Fruit fly (Drosophila melanogaster) whole organism, embryonic: ENCODE measurements around the gene ZnT77C.

Experiments used
- C15 ChIP-seq: fragments of 200-800 bp; sonication (Bioruptor generic); IDR thresholded peaks from 3 replicates; pipeline ENCODE4 v1.3.6; 2022; ENCODE audit warnings: missing biosample characterization, missing genetic modification characterization
- CG11247 ChIP-seq: fragments of 200-800 bp; sonication (Bioruptor generic); IDR thresholded peaks from 2 replicates; pipeline ENCODE4 v1.3.6; 2022; ENCODE audit warnings: missing biosample characterization, missing genetic modification characterization
- CG12071 ChIP-seq: fragments of 200-800 bp; sonication (Bioruptor generic); optimal IDR thresholded peaks from 3 replicates; lab custom pipeline; 2018; ENCODE audit warnings: missing biosample characterization, mild to moderate bottlenecking, missing genetic modification characterization
- CG12236 ChIP-seq: fragments of 200-800 bp; sonication (Bioruptor generic); optimal IDR thresholded peaks from 2 replicates; lab custom pipeline; 2016; ENCODE audit warnings: missing biosample characterization, missing genetic modification characterization
- CG12769 ChIP-seq: fragments of 200-800 bp; sonication (Bioruptor generic); optimal IDR thresholded peaks from 2 replicates; lab custom pipeline; 2019; ENCODE audit warnings: missing biosample characterization, mild to moderate bottlenecking, missing genetic modification characterization, moderate library complexity
- CG12942 ChIP-seq: fragments of 200-800 bp; sonication (Bioruptor generic); optimal IDR thresholded peaks from 3 replicates; lab custom pipeline; 2016; ENCODE audit warnings: missing biosample characterization, missing genetic modification characterization
- CG13287 ChIP-seq: fragments of 200-800 bp; sonication (Bioruptor generic); IDR thresholded peaks from 2 replicates; pipeline ENCODE4 v1.3.6; 2022; ENCODE audit warnings: missing biosample characterization, missing genetic modification characterization; ENCODE audit not compliant: partially characterized antibody
- CG14860 ChIP-seq: fragments of 200-800 bp; sonication (Bioruptor generic); IDR thresholded peaks from 3 replicates; pipeline ENCODE4 v1.3.6; 2022; ENCODE audit warnings: missing biosample characterization, missing genetic modification characterization; ENCODE audit not compliant: partially characterized antibody
- CG14965 ChIP-seq: fragments of 200-800 bp; sonication (Bioruptor generic); optimal IDR thresholded peaks from 2 replicates; lab custom pipeline; 2016; ENCODE audit warnings: missing biosample characterization, missing genetic modification characterization, borderline replicate concordance
- CG1792 ChIP-seq: fragments of 200-800 bp; sonication (Bioruptor generic); optimal IDR thresholded peaks from 2 replicates; lab custom pipeline; 2016; ENCODE audit warnings: missing biosample characterization, missing genetic modification characterization
- CG30020 ChIP-seq: fragments of 200-800 bp; optimal IDR thresholded peaks from 2 replicates; lab custom pipeline; 2019; ENCODE audit warnings: missing biosample characterization, mild to moderate bottlenecking, missing genetic modification characterization, moderate library complexity
- CG30403 ChIP-seq: fragments of 200-800 bp; sonication (Bioruptor generic); optimal IDR thresholded peaks from 3 replicates; lab custom pipeline; 2016; ENCODE audit warnings: missing biosample characterization, missing genetic modification characterization
- CG31365 ChIP-seq: fragments of 200-800 bp; sonication (Bioruptor generic); optimal IDR thresholded peaks from 2 replicates; lab custom pipeline; 2018; ENCODE audit warnings: missing biosample characterization, mild to moderate bottlenecking, missing genetic modification characterization
- CG32767 ChIP-seq: fragments of 200-800 bp; sonication (Bioruptor generic); IDR thresholded peaks from 2 replicates; pipeline ENCODE4 v1.3.6; 2022; ENCODE audit warnings: missing biosample characterization, missing genetic modification characterization
- CG32772 ChIP-seq: fragments of 200-800 bp; sonication (Bioruptor generic); IDR thresholded peaks from 2 replicates; pipeline ENCODE4 v1.3.6; 2022; ENCODE audit warnings: missing biosample characterization, missing genetic modification characterization
- CG6654 ChIP-seq: fragments of 200-800 bp; sonication (Bioruptor generic); optimal IDR thresholded peaks from 2 replicates; lab custom pipeline; 2017; ENCODE audit warnings: missing biosample characterization, mild to moderate bottlenecking, missing genetic modification characterization
- CG9797 ChIP-seq: fragments of 200-800 bp; sonication (Bioruptor generic); optimal IDR thresholded peaks from 3 replicates; lab custom pipeline; 2018; ENCODE audit warnings: missing biosample characterization, mild to moderate bottlenecking, missing genetic modification characterization
- CrebB ChIP-seq: fragments of 200-800 bp; sonication (Bioruptor generic); optimal IDR thresholded peaks from 3 replicates; lab custom pipeline; 2018; ENCODE audit warnings: missing biosample characterization, mild to moderate bottlenecking, missing genetic modification characterization
- Gug ChIP-seq: fragments of 200-800 bp; sonication (Bioruptor generic); IDR thresholded peaks from 4 replicates; pipeline ENCODE4 v1.3.6; 2022; ENCODE audit warnings: missing biosample characterization, missing genetic modification characterization
- H15 ChIP-seq: fragments of 200-800 bp; sonication (Bioruptor generic); IDR thresholded peaks from 3 replicates; pipeline ENCODE4 v1.3.6; 2022; ENCODE audit warnings: missing biosample characterization, missing genetic modification characterization
- HLH4C ChIP-seq: fragments of 200-800 bp; sonication (Bioruptor generic); IDR thresholded peaks from 3 replicates; pipeline ENCODE4 v1.3.6; 2022; ENCODE audit warnings: missing biosample characterization, missing genetic modification characterization; ENCODE audit not compliant: partially characterized antibody
- MTF-1 ChIP-seq: fragments of 200-800 bp; sonication (Bioruptor generic); optimal IDR thresholded peaks from 2 replicates; lab custom pipeline; 2018; ENCODE audit warnings: missing biosample characterization, mild to moderate bottlenecking, missing genetic modification characterization, borderline replicate concordance
- Med ChIP-seq: fragments of 200-800 bp; sonication (Bioruptor generic); peaks from one replicate; lab custom pipeline; 2016; ENCODE audit warnings: missing biosample characterization, missing genetic modification characterization, mild to moderate bottlenecking, inconsistent platforms, moderate library complexity
- Six4 ChIP-seq: fragments of 200-800 bp; sonication (Bioruptor generic); optimal IDR thresholded peaks from 2 replicates; lab custom pipeline; 2016; ENCODE audit warnings: missing biosample characterization, missing genetic modification characterization
- Sry-β ChIP-seq: fragments of 200-800 bp; sonication (Bioruptor generic); optimal IDR thresholded peaks from 2 replicates; lab custom pipeline; 2018; ENCODE audit warnings: missing biosample characterization, mild to moderate bottlenecking, missing genetic modification characterization, moderate library complexity
- TFAM ChIP-seq: fragments of 200-800 bp; sonication (Bioruptor generic); optimal IDR thresholded peaks from 2 replicates; lab custom pipeline; 2017; ENCODE audit warnings: missing biosample characterization, missing genetic modification characterization, inconsistent platforms
- amos ChIP-seq: fragments of 200-800 bp; sonication (Bioruptor generic); IDR thresholded peaks from 2 replicates; pipeline ENCODE4 v1.3.6; 2022; ENCODE audit warnings: missing biosample characterization, missing genetic modification characterization; ENCODE audit not compliant: partially characterized antibody
- aop ChIP-seq: fragments of 200-800 bp; sonication (Bioruptor generic); IDR thresholded peaks from 2 replicates; pipeline ENCODE4 v1.3.6; 2022; ENCODE audit warnings: missing biosample characterization, missing genetic modification characterization
- br ChIP-seq: fragments of >200 bp; optimal IDR thresholded peaks from 2 replicates; lab custom pipeline; 2017
- btn ChIP-seq: fragments of 200-800 bp; sonication (Bioruptor generic); optimal IDR thresholded peaks from 2 replicates; lab custom pipeline; 2016; ENCODE audit warnings: missing biosample characterization, missing genetic modification characterization
- cas ChIP-seq: fragments of 200-800 bp; sonication (Bioruptor generic); IDR thresholded peaks from 2 replicates; pipeline ENCODE4 v1.3.6; 2022; ENCODE audit warnings: missing biosample characterization, missing genetic modification characterization
- cg ChIP-seq: fragments of 200-800 bp; sonication (Bioruptor generic); optimal IDR thresholded peaks from 3 replicates; lab custom pipeline; 2019; ENCODE audit warnings: missing biosample characterization, mild to moderate bottlenecking, missing genetic modification characterization, moderate library complexity
- chinmo ChIP-seq: fragments of 200-800 bp; sonication (Bioruptor generic); IDR thresholded peaks from 4 replicates; pipeline ENCODE4 v1.3.6; 2022; ENCODE audit warnings: missing biosample characterization, missing genetic modification characterization; ENCODE audit not compliant: partially characterized antibody
- chm ChIP-seq: fragments of 200-800 bp; sonication (Bioruptor generic); IDR thresholded peaks from 2 replicates; pipeline ENCODE4 v1.3.6; 2022; ENCODE audit warnings: missing biosample characterization, missing genetic modification characterization
- cwo ChIP-seq: fragments of 200-800 bp; sonication (Bioruptor generic); optimal IDR thresholded peaks from 3 replicates; lab custom pipeline; 2017; ENCODE audit warnings: missing biosample characterization, missing genetic modification characterization, mild to moderate bottlenecking, moderate library complexity, missing genetic modification reagents
- dimm ChIP-seq: fragments of 200-800 bp; sonication (Bioruptor generic); IDR thresholded peaks from 2 replicates; pipeline ENCODE4 v1.3.6; 2022; ENCODE audit warnings: missing biosample characterization, missing genetic modification characterization
- exex ChIP-seq: fragments of 200-800 bp; sonication (Bioruptor generic); optimal IDR thresholded peaks from 4 replicates; lab custom pipeline; 2018; ENCODE audit warnings: missing biosample characterization, mild to moderate bottlenecking, missing genetic modification characterization, moderate library complexity
- fru ChIP-seq: fragments of >200 bp; optimal IDR thresholded peaks from 2 replicates; lab custom pipeline; 2017
- gro ChIP-seq: fragments of 200-800 bp; sonication (Bioruptor generic); optimal IDR thresholded peaks from 2 replicates; lab custom pipeline; 2016; ENCODE audit warnings: missing biosample characterization, missing genetic modification characterization
- gt ChIP-seq: fragments of 200-800 bp; sonication (Bioruptor generic); IDR thresholded peaks from 2 replicates; pipeline ENCODE4 v1.3.6; 2022; ENCODE audit warnings: missing biosample characterization, missing genetic modification characterization
- lab ChIP-seq: fragments of 200-800 bp; sonication (Bioruptor generic); optimal IDR thresholded peaks from 3 replicates; lab custom pipeline; 2017; ENCODE audit warnings: missing biosample characterization, missing genetic modification characterization, mild to moderate bottlenecking, moderate library complexity, missing genetic modification reagents
- lbe ChIP-seq: fragments of 200-800 bp; sonication (Bioruptor generic); optimal IDR thresholded peaks from 2 replicates; lab custom pipeline; 2016; ENCODE audit warnings: missing biosample characterization, mild to moderate bottlenecking, missing genetic modification characterization
- odd ChIP-seq: fragments of 200-800 bp; sonication (Bioruptor generic); optimal IDR thresholded peaks from 2 replicates; lab custom pipeline; 2017; ENCODE audit warnings: missing biosample characterization, mild to moderate bottlenecking, missing genetic modification characterization
- pfk ChIP-seq: fragments of 200-800 bp; sonication (Bioruptor generic); optimal IDR thresholded peaks from 2 replicates; lab custom pipeline; 2018; ENCODE audit warnings: missing biosample characterization, mild to moderate bottlenecking, missing genetic modification characterization, moderate library complexity
- sd ChIP-seq: fragments of 200-800 bp; sonication (Bioruptor generic); optimal IDR thresholded peaks from 3 replicates; lab custom pipeline; 2018; ENCODE audit warnings: missing biosample characterization, mild to moderate bottlenecking, missing genetic modification characterization, moderate library complexity
- stc ChIP-seq: fragments of 200-800 bp; sonication (Bioruptor generic); IDR thresholded peaks from 2 replicates; pipeline ENCODE4 v1.3.6; 2022; ENCODE audit warnings: missing biosample characterization, missing genetic modification characterization
- tna ChIP-seq: fragments of 200-800 bp; sonication (Bioruptor generic); IDR thresholded peaks from 2 replicates; pipeline ENCODE4 v1.3.6; 2022; ENCODE audit warnings: missing biosample characterization, missing genetic modification characterization; ENCODE audit not compliant: partially characterized antibody
- tup ChIP-seq: fragments of 200-800 bp; sonication (Bioruptor generic); optimal IDR thresholded peaks from 2 replicates; lab custom pipeline; 2016; ENCODE audit warnings: missing biosample characterization, mild to moderate bottlenecking, missing genetic modification characterization, moderate library complexity
- usp ChIP-seq: fragments of >200 bp; optimal IDR thresholded peaks from 2 replicates; lab custom pipeline; 2017; ENCODE audit warnings: missing biosample characterization, missing genetic modification characterization

Gene ZnT77C

dm6 chr3L:20440902-20441429 lies 53.8 kb downstream of the ZnT77C start (continued):
- TF ChIP-seq CG14965 (GFP tag; lab: Kevin White, UChicago) = no peak
- no peak for TF ChIP-seq gt (GFP tag; lab: Robert Waterston, UW)
- TF ChIP-seq tup (GFP tag; lab: Kevin White, UChicago) = no peak
- TF ChIP-seq CG14860 (GFP tag; lab: Robert Waterston, UW) = no peak
- no peak for TF ChIP-seq amos
- no peak for TF ChIP-seq lab (GFP tag; lab: Kevin White, UChicago)
- TF ChIP-seq dimm (GFP tag; lab: Robert Waterston, UW) = no peak
- TF ChIP-seq pfk (GFP tag; lab: Kevin White, UChicago) = no peak
- TF ChIP-seq CG12769 (tag; lab: Kevin White, UChicago) = peak; percentile 92
- TF ChIP-seq cwo = peak; percentile 17
- no peak for TF ChIP-seq MTF-1
- TF ChIP-seq gro = peak; percentile 37
- TF ChIP-seq Six4 = no peak
- TF ChIP-seq tna = no peak
- TF ChIP-seq cas (GFP tag; lab: Robert Waterston, UW) = no peak
- TF ChIP-seq chinmo (GFP tag; lab: Robert Waterston, UW) = peak; percentile 30; the same call in 1 of the 4 replicates
- TF ChIP-seq Med = peak; percentile 74
- no peak for TF ChIP-seq aop
- TF ChIP-seq CG1792 (GFP tag; lab: Kevin White, UChicago) = no peak
- no peak for TF ChIP-seq C15 (GFP tag; lab: Robert Waterston, UW)
- no peak for TF ChIP-seq btn (GFP tag; lab: Kevin White, UChicago)
- TF ChIP-seq Sry-β = no peak
- TF ChIP-seq sd (tag; lab: Kevin White, UChicago) = peak; percentile 5
- no peak for TF ChIP-seq HLH4C (GFP tag; lab: Robert Waterston, UW)
- no peak for TF ChIP-seq CG12942 (GFP tag; lab: Kevin White, UChicago)
- no peak for TF ChIP-seq br (lab: Kevin White, UChicago)
- TF ChIP-seq CG13287 (GFP tag; lab: Robert Waterston, UW) = no peak

- TF ChIP-seq chm (GFP tag; lab: Robert Waterston, UW) (no peak), chinmo (GFP tag; lab: Robert Waterston, UW) (0 out of 4 replicates have a peak, but pooled peaks have one; percentile 8)
Observed at dm6 chr3L:20439772-20440171, 54.9 kb downstream of the ZnT77C start, which contains the start of gene Hpd. Gene Hpd (minus strand): TSS chr3L:20439872.

- TF ChIP-seq CrebB (tag; lab: Kevin White, UChicago) (no peak), cg (GFP tag; lab: Kevin White, UChicago) (no peak), Gug (GFP tag; lab: Robert Waterston, UW) (no peak), CG14965 (GFP tag; lab: Kevin White, UChicago) (no peak), CG32767 (GFP tag; lab: Robert Waterston, UW) (no peak), stc (GFP tag; lab: Robert Waterston, UW) (no peak), CG12071 (no peak), CG6654 (GFP tag; lab: Kevin White, UChicago) (no peak), lbe (GFP tag; lab: Kevin White, UChicago) (no peak), H15 (GFP tag; lab: Robert Waterston, UW) (no peak), CG12236 (no peak), CG30403 (GFP tag; lab: Kevin White, UChicago) (no peak), CG11247 (GFP tag; lab: Robert Waterston, UW) (no peak), fru (lab: Kevin White, UChicago) (no peak), odd (GFP tag; lab: Kevin White, UChicago) (no peak), gt (GFP tag; lab: Robert Waterston, UW) (no peak), CG9797 (GFP tag; lab: Kevin White, UChicago) (peak; percentile 83), exex (tag; lab: Kevin White, UChicago) (no peak), usp (no peak), TFAM (GFP tag; lab: Kevin White, UChicago) (no peak), CG30020 (tag; lab: Kevin White, UChicago) (peak; percentile 13), CG32772 (GFP tag; lab: Robert Waterston, UW) (no peak), CG31365 (tag; lab: Kevin White, UChicago) (no peak)
Observed at dm6 chr3L:20436069-20436468, 58.7 kb downstream of the ZnT77C start, which contains the start of the genes mRpL15 and CtIP. Gene mRpL15 (minus strand): TSS chr3L:20436209. Gene CtIP (plus strand): TSS chr3L:20436250.
